Worm (Caenorhabditis elegans) whole organism, L2 larva: ENCODE measurements around the gene clec-266.

Source experiments
- lin-39 ChIP-seq: fragments of 150-350 bp; optimal IDR thresholded peaks from 2 replicates; lab custom pipeline; 2014; ENCODE audit warnings: missing biosample characterization, missing genetic modification reagents, missing genetic modification characterization
- mdl-1 ChIP-seq, 2 experiments: fragments of 150-350 bp in 1 of 2; sonication (generic microtip) in 1 of 2; optimal IDR thresholded peaks; 2 replicates each; lab custom pipeline; 2017; ENCODE audit warnings: missing biosample characterization in 2 of 2, missing genetic modification characterization in 2 of 2
- nhr-237 ChIP-seq: fragments of 150-350 bp; optimal IDR thresholded peaks from 2 replicates; lab custom pipeline; 2014; ENCODE audit warnings: missing biosample characterization, missing genetic modification characterization

DNA sequence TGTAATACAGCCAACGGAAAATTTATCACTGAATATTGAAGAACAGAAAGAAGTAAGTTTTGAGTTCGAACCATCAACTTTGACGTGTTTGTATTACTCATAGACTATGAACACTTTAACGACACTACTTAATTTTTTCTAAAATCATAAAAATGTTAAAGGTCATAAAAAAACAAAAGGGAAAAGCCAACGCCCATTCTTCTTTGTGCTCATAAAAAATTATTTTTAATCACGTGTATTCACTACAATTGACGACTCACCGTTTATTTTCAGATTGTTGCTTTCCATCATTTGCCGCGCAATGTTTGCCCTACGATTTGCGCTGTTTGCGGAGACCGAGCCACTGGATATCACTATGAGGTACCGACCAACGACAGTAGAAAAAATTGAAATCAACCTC lies 33.5 kb upstream of the clec-266 start:
- no peak for TF ChIP-seq lin-39 (tag; lab: Kevin White, UChicago)
- no peak for TF ChIP-seq nhr-237 (tag; lab: Kevin White, UChicago)
- TF ChIP-seq mdl-1 (tag; optimal IDR thresholded peaks at IDR 0.05; lab: Kevin White, UChicago): no peak
